Worm (Caenorhabditis elegans): ENCODE results near the gene T06E6.15.

Gene T06E6.15

ce11 chrV:15384733-15385132, 14.9 kb downstream of the T06E6.15 start, which contains the start of gene str-102:
str-102 (plus strand) TSS chrV:15385033.
- no peak for TF ChIP-seq pqm-1 (tag; optimal IDR thresholded peaks at IDR 0.05)
- TF ChIP-seq ceh-16 (tag; optimal IDR thresholded peaks at IDR 0.05) = no peak
- no peak for TF ChIP-seq mdl-1 (tag; optimal IDR thresholded peaks at IDR 0.05)
- no peak for TF ChIP-seq lsy-12 (tag; optimal IDR thresholded peaks at IDR 0.05)
- no peak for TF ChIP-seq nfya-1 (tag; optimal IDR thresholded peaks at IDR 0.05; ENCODE audit: insufficient read depth)
- no peak for TF ChIP-seq nhr-237 (tag; optimal IDR thresholded peaks at IDR 0.05)
- no peak for TF ChIP-seq elt-2 (tag; optimal IDR thresholded peaks at IDR 0.05)
- TF ChIP-seq snpc-4 (tag; optimal IDR thresholded peaks at IDR 0.05) = no peak
- no peak for TF ChIP-seq unc-39 (tag; optimal IDR thresholded peaks at IDR 0.05)
- no peak for TF ChIP-seq skn-1 (tag; optimal IDR thresholded peaks at IDR 0.05)
- TF ChIP-seq ZK546.5 (tag; optimal IDR thresholded peaks at IDR 0.05) = no peak
- TF ChIP-seq eor-1 (tag; optimal IDR thresholded peaks at IDR 0.05) = no peak

ce11 chrV:15383739-15384138, 15.9 kb downstream of the T06E6.15 start, which contains the start of gene str-88:
str-88 (minus strand) TSS chrV:15383839.
- TF ChIP-seq ceh-82 (tag; optimal IDR thresholded peaks at IDR 0.05) (no peak), pqm-1 (tag; optimal IDR thresholded peaks at IDR 0.05) (no peak), aly-2 (tag; optimal IDR thresholded peaks at IDR 0.05) (no peak), nfya-1 (tag; optimal IDR thresholded peaks at IDR 0.05; ENCODE audit: insufficient read depth) (no peak), elt-2 (tag; optimal IDR thresholded peaks at IDR 0.05) (no peak), nhr-67 (tag; optimal IDR thresholded peaks at IDR 0.05) (no peak), sea-2 (GFP tag; optimal IDR thresholded peaks at IDR 0.05) (no peak), nhr-23 (tag; optimal IDR thresholded peaks at IDR 0.05) (no peak), nhr-11 (tag; optimal IDR thresholded peaks at IDR 0.05) (no peak), mml-1 (tag; optimal IDR thresholded peaks at IDR 0.05) (no peak), nhr-43 (tag; optimal IDR thresholded peaks at IDR 0.05; ENCODE audit: poor library complexity, severe bottlenecking) (no peak), nhr-28 (tag; optimal IDR thresholded peaks at IDR 0.05) (no peak)

ce11 chrV:15380857-15381256, 18.7 kb downstream of the T06E6.15 start, which contains the start of gene dhs-23:
dhs-23 (plus strand) TSS chrV:15381219.
- no peak for TF ChIP-seq elt-2 (tag; optimal IDR thresholded peaks at IDR 0.05)
- TF ChIP-seq ZK546.5 (tag; optimal IDR thresholded peaks at IDR 0.05) = no peak
- no peak for TF ChIP-seq hmg-11 (tag; optimal IDR thresholded peaks at IDR 0.05)
- no peak for TF ChIP-seq nfya-1 (tag; optimal IDR thresholded peaks at IDR 0.05; ENCODE audit: insufficient read depth)
- no peak for TF ChIP-seq ceh-16 (tag; optimal IDR thresholded peaks at IDR 0.05)
- no peak for TF ChIP-seq pqm-1 (tag; optimal IDR thresholded peaks at IDR 0.05)
- TF ChIP-seq daf-12 (tag; optimal IDR thresholded peaks at IDR 0.05) = no peak
- TF ChIP-seq nhr-76 (tag; optimal IDR thresholded peaks at IDR 0.05) = no peak
- no peak for TF ChIP-seq nhr-43 (tag; optimal IDR thresholded peaks at IDR 0.05; ENCODE audit: poor library complexity, severe bottlenecking)
- no peak for TF ChIP-seq zag-1 (tag; optimal IDR thresholded peaks at IDR 0.05)
- no peak for TF ChIP-seq ceh-82 (tag; optimal IDR thresholded peaks at IDR 0.05)
- TF ChIP-seq elt-1 (tag; optimal IDR thresholded peaks at IDR 0.05) = no peak
- no peak for TF ChIP-seq ceh-28 (tag; optimal IDR thresholded peaks at IDR 0.05)
- TF ChIP-seq nhr-25 (tag; optimal IDR thresholded peaks at IDR 0.05) = no peak
- TF ChIP-seq unc-62 (GFP tag; optimal IDR thresholded peaks at IDR 0.05) = no peak
- TF ChIP-seq lin-39 (tag; optimal IDR thresholded peaks at IDR 0.05) = no peak
- no peak for TF ChIP-seq jun-1 (tag; optimal IDR thresholded peaks at IDR 0.05)
- TF ChIP-seq fkh-2 (tag; optimal IDR thresholded peaks at IDR 0.05) = no peak
- no peak for TF ChIP-seq unc-39 (tag; optimal IDR thresholded peaks at IDR 0.05)

ce11 chrV:15379817-15380216, 19.8 kb downstream of the T06E6.15 start, which contains the start of gene srh-251:
srh-251 (minus strand) TSS chrV:15379917.
- no peak for TF ChIP-seq egl-5 (tag; optimal IDR thresholded peaks at IDR 0.05)
- TF ChIP-seq ceh-82 (tag; optimal IDR thresholded peaks at IDR 0.05) = no peak
- no peak for TF ChIP-seq elt-1 (tag; optimal IDR thresholded peaks at IDR 0.05)
- TF ChIP-seq nhr-77 (tag; optimal IDR thresholded peaks at IDR 0.05) = no peak
- no peak for TF ChIP-seq elt-2 (tag; optimal IDR thresholded peaks at IDR 0.05)
- no peak for TF ChIP-seq nhr-237 (tag; optimal IDR thresholded peaks at IDR 0.05)
- no peak for TF ChIP-seq nhr-28 (tag; optimal IDR thresholded peaks at IDR 0.05)
- no peak for TF ChIP-seq sea-2 (GFP tag; optimal IDR thresholded peaks at IDR 0.05)
- no peak for TF ChIP-seq ceh-28 (tag; optimal IDR thresholded peaks at IDR 0.05)
- TF ChIP-seq nhr-43 (tag; optimal IDR thresholded peaks at IDR 0.05; ENCODE audit: poor library complexity, severe bottlenecking) = no peak
- no peak for TF ChIP-seq nhr-23 (tag; optimal IDR thresholded peaks at IDR 0.05)
- TF ChIP-seq nhr-11 (tag; optimal IDR thresholded peaks at IDR 0.05) = no peak
- TF ChIP-seq fos-1 (tag; optimal IDR thresholded peaks at IDR 0.05) = no peak
- TF ChIP-seq mml-1 (tag; optimal IDR thresholded peaks at IDR 0.05) = no peak
- no peak for TF ChIP-seq pqm-1 (tag; optimal IDR thresholded peaks at IDR 0.05)
- no peak for TF ChIP-seq nhr-67 (tag; optimal IDR thresholded peaks at IDR 0.05)
- no peak for TF ChIP-seq pha-4 (tag; optimal IDR thresholded peaks at IDR 0.05)
- no peak for TF ChIP-seq skn-1 (tag; optimal IDR thresholded peaks at IDR 0.05)
- TF ChIP-seq unc-62 (GFP tag; optimal IDR thresholded peaks at IDR 0.05) = no peak
